Fruit fly (Drosophila melanogaster): ENCODE results near the gene CG32354.

dm6 chr3L:8405123-8405522 lies 16.9 kb downstream of the CG32354 start, which contains the start of the genes Tpt, mkg-p and CG13667:
- no peak for TF ChIP-seq kay (GFP tag; ENCODE audit: borderline replicate concordance)
- TF ChIP-seq CG7101 (tag; optimal IDR thresholded peaks at IDR 0.05) = no peak
- no peak for TF ChIP-seq cnc (optimal IDR thresholded peaks at IDR 0.05)
- no peak for TF ChIP-seq CG11617 (GFP tag; optimal IDR thresholded peaks at IDR 0.05)
- peak; percentile 55 for TF ChIP-seq cic (GFP tag; optimal IDR thresholded peaks at IDR 0.05)
- no peak for TF ChIP-seq Clk (GFP tag; optimal IDR thresholded peaks at IDR 0.05)
- TF ChIP-seq CG33017 (tag; optimal IDR thresholded peaks at IDR 0.05) = no peak
- TF ChIP-seq pad (GFP tag; optimal IDR thresholded peaks at IDR 0.05) = no peak
- TF ChIP-seq CG14711 (tag; optimal IDR thresholded peaks at IDR 0.05) = no peak
- TF ChIP-seq tj (GFP tag; optimal IDR thresholded peaks at IDR 0.05) = no peak
- peak; percentile 43 for TF ChIP-seq Mnt (GFP tag; optimal IDR thresholded peaks at IDR 0.05)
- TF ChIP-seq CG7045 (GFP tag; optimal IDR thresholded peaks at IDR 0.05) = no peak

All from whole organism, adult.